Worm (Caenorhabditis elegans) whole organism, young adult: Measurements from ENCODE around the gene sma-5.

Experiments used
- C06A6.2 ChIP-seq: fragments of 200-800 bp; sonication (Bioruptor generic); conservative IDR thresholded peaks from 2 replicates; pipeline ENCODE4 v1.3.6; 2022; ENCODE audit warnings: missing genetic modification characterization, missing compliant biosample characterization
- F10E7.11 ChIP-seq: sonication (generic microtip); optimal IDR thresholded peaks from 2 replicates; lab custom pipeline; 2017; ENCODE audit warnings: mild to moderate bottlenecking, missing genetic modification characterization, moderate library complexity, missing compliant biosample characterization
- F52B5.7 ChIP-seq: sonication (generic microtip); optimal IDR thresholded peaks from 2 replicates; lab custom pipeline; 2016; ENCODE audit warnings: mild to moderate bottlenecking, missing genetic modification characterization, missing compliant biosample characterization
- F57A8.1 ChIP-seq: fragments of 200-800 bp; sonication (Bioruptor generic); optimal IDR thresholded peaks from 2 replicates; lab custom pipeline; 2018; ENCODE audit warnings: mild to moderate bottlenecking, missing genetic modification characterization, moderate library complexity, missing compliant biosample characterization
- Y53G8AR.9 ChIP-seq: fragments of 200-800 bp; sonication (Bioruptor generic); conservative IDR thresholded peaks from 2 replicates; pipeline ENCODE4 v1.3.6; 2022; ENCODE audit warnings: missing genetic modification reagents, missing genetic modification characterization, missing compliant biosample characterization
- Y95B8A.8 ChIP-seq: fragments of 200-800 bp; sonication (Bioruptor generic); IDR thresholded peaks from 2 replicates; pipeline ENCODE4 v1.3.6; 2022; ENCODE audit warnings: missing genetic modification reagents, missing genetic modification characterization, missing compliant biosample characterization
- ama-1 ChIP-seq, 3 experiments: fragments of 150-350 bp in 1 of 3; sonication (generic microtip) in 2 of 3; optimal IDR thresholded peaks; 2 replicates each; lab custom pipeline; 2014 to 2018; ENCODE audit warnings: missing biosample characterization in 2 of 3, missing genetic modification characterization in 2 of 3, missing genetic modification reagents in 2 of 3
- aptf-2 ChIP-seq: fragments of 200-800 bp; sonication (Bioruptor generic); conservative IDR thresholded peaks from 2 replicates; pipeline ENCODE4 v1.3.6; 2022; ENCODE audit warnings: missing genetic modification reagents, missing genetic modification characterization, missing compliant biosample characterization
- athp-1 ChIP-seq: sonication (generic microtip); optimal IDR thresholded peaks from 2 replicates; lab custom pipeline; 2017; ENCODE audit warnings: mild to moderate bottlenecking, missing genetic modification characterization, missing compliant biosample characterization
- attf-3 ChIP-seq: fragments of 200-800 bp; sonication (Bioruptor generic); conservative IDR thresholded peaks from 2 replicates; pipeline ENCODE4 v1.3.6; 2022; ENCODE audit warnings: missing genetic modification reagents, missing genetic modification characterization, missing compliant biosample characterization
- attf-5 ChIP-seq: fragments of 200-800 bp; sonication (Bioruptor generic); optimal IDR thresholded peaks from 2 replicates; lab custom pipeline; 2018; ENCODE audit warnings: mild to moderate bottlenecking, missing genetic modification characterization, missing compliant biosample characterization
- bed-1 ChIP-seq: fragments of 200-800 bp; sonication (Bioruptor generic); IDR thresholded peaks from 2 replicates; pipeline ENCODE4 v1.3.6; 2022; ENCODE audit warnings: missing genetic modification reagents, missing genetic modification characterization, missing compliant biosample characterization
- ccch-3 ChIP-seq: fragments of 200-800 bp; sonication (Bioruptor generic); optimal IDR thresholded peaks from 2 replicates; lab custom pipeline; 2018; ENCODE audit warnings: mild to moderate bottlenecking, missing genetic modification characterization, missing compliant biosample characterization
- ceh-27 ChIP-seq: fragments of 200-800 bp; sonication (Bioruptor generic); optimal IDR thresholded peaks from 2 replicates; lab custom pipeline; 2018; ENCODE audit warnings: mild to moderate bottlenecking, missing genetic modification characterization, moderate library complexity, missing compliant biosample characterization
- ceh-79 ChIP-seq: sonication (generic microtip); optimal IDR thresholded peaks from 2 replicates; lab custom pipeline; 2017; ENCODE audit warnings: mild to moderate bottlenecking, missing genetic modification characterization, missing compliant biosample characterization
- ceh-91 ChIP-seq: fragments of 200-800 bp; sonication (Bioruptor generic); IDR thresholded peaks from 2 replicates; pipeline ENCODE4 v1.3.6; 2022; ENCODE audit warnings: missing genetic modification reagents, missing genetic modification characterization, missing compliant biosample characterization
- die-1 ChIP-seq: sonication (generic microtip); optimal IDR thresholded peaks from 2 replicates; lab custom pipeline; 2016; ENCODE audit warnings: missing genotype, mild to moderate bottlenecking, missing genetic modification characterization, missing compliant biosample characterization
- dox-1 ChIP-seq: fragments of 200-800 bp; sonication (Bioruptor generic); IDR thresholded peaks from 2 replicates; pipeline ENCODE4 v1.3.6; 2022; ENCODE audit warnings: missing genetic modification reagents, missing genetic modification characterization, missing compliant biosample characterization
- egl-18 ChIP-seq: fragments of 200-800 bp; sonication (Bioruptor generic); IDR thresholded peaks from 2 replicates; pipeline ENCODE4 v1.3.6; 2022; ENCODE audit warnings: missing genetic modification reagents, missing genetic modification characterization, missing compliant biosample characterization
- egl-44 ChIP-seq: fragments of 200-800 bp; sonication (Bioruptor generic); IDR thresholded peaks from 2 replicates; pipeline ENCODE4 v1.3.6; 2022; ENCODE audit warnings: missing genetic modification reagents, missing genetic modification characterization, missing compliant biosample characterization
- egrh-3 ChIP-seq: fragments of 200-800 bp; sonication (Bioruptor generic); IDR thresholded peaks from 2 replicates; pipeline ENCODE4 v1.3.6; 2022; ENCODE audit warnings: missing genetic modification reagents, missing genetic modification characterization, missing compliant biosample characterization
- ekl-4 ChIP-seq: fragments of 200-800 bp; sonication (Bioruptor generic); IDR thresholded peaks from 2 replicates; pipeline ENCODE4 v1.3.6; 2022; ENCODE audit warnings: missing genetic modification reagents, missing genetic modification characterization, missing compliant biosample characterization
- hrde-1 ChIP-seq: sonication (generic microtip); optimal IDR thresholded peaks from 2 replicates; lab custom pipeline; 2016; ENCODE audit warnings: missing genetic modification characterization, mild to moderate bottlenecking, missing compliant biosample characterization, moderate library complexity, missing genotype, missing genetic modification reagents, borderline replicate concordance
- hsf-1 ChIP-seq: fragments of 200-800 bp; sonication (Bioruptor generic); IDR thresholded peaks from 2 replicates; pipeline ENCODE4 v1.3.6; 2022; ENCODE audit warnings: missing genetic modification reagents, missing genetic modification characterization, missing compliant biosample characterization
- lag-1 ChIP-seq: fragments of 200-800 bp; sonication (Bioruptor generic); IDR thresholded peaks from 2 replicates; pipeline ENCODE4 v1.3.6; 2022; ENCODE audit warnings: missing genetic modification reagents, missing genetic modification characterization, missing compliant biosample characterization
- let-607 ChIP-seq, 2 experiments: fragments of 200-800 bp in 1 of 2; sonication (Bioruptor generic) in 1 of 2; sonication (generic microtip) in 1 of 2; optimal IDR thresholded peaks; 2 replicates each; lab custom pipeline; 2016 to 2018; ENCODE audit warnings: mild to moderate bottlenecking in 2 of 2, missing compliant biosample characterization in 2 of 2, missing genetic modification characterization in 2 of 2, moderate library complexity in 2 of 2, missing genotype in 1 of 2
- madf-10 ChIP-seq: sonication (generic microtip); optimal IDR thresholded peaks from 2 replicates; lab custom pipeline; 2016; ENCODE audit warnings: mild to moderate bottlenecking, missing genetic modification characterization, missing compliant biosample characterization
- madf-6 ChIP-seq: fragments of 200-800 bp; sonication (Bioruptor generic); IDR thresholded peaks from 2 replicates; pipeline ENCODE4 v1.3.6; 2022; ENCODE audit warnings: missing genetic modification reagents, missing genetic modification characterization, missing compliant biosample characterization
- mcd-1 ChIP-seq: fragments of 200-800 bp; sonication (Bioruptor generic); IDR thresholded peaks from 2 replicates; pipeline ENCODE4 v1.3.6; 2022; ENCODE audit warnings: missing genetic modification reagents, missing genetic modification characterization, missing compliant biosample characterization
- nfyb-1 ChIP-seq: fragments of 200-800 bp; sonication (Bioruptor generic); IDR thresholded peaks from 2 replicates; pipeline ENCODE4 v1.3.6; 2022; ENCODE audit warnings: missing genetic modification reagents, missing genetic modification characterization, missing compliant biosample characterization
- nhr-120 ChIP-seq: fragments of 200-800 bp; sonication (Bioruptor generic); IDR thresholded peaks from 2 replicates; pipeline ENCODE4 v1.3.6; 2022; ENCODE audit warnings: missing genetic modification characterization, missing compliant biosample characterization
- nhr-27 ChIP-seq: fragments of 200-800 bp; sonication (Bioruptor generic); optimal IDR thresholded peaks from 2 replicates; lab custom pipeline; 2018; ENCODE audit warnings: mild to moderate bottlenecking, missing genetic modification characterization, moderate library complexity, missing compliant biosample characterization
- nhr-80 ChIP-seq: sonication (generic microtip); optimal IDR thresholded peaks from 2 replicates; lab custom pipeline; 2016; ENCODE audit warnings: missing genetic modification characterization, missing compliant biosample characterization
- rcor-1 ChIP-seq: fragments of 200-800 bp; sonication (Bioruptor generic); IDR thresholded peaks from 2 replicates; pipeline ENCODE4 v1.3.6; 2022; ENCODE audit warnings: missing genetic modification reagents, missing genetic modification characterization, missing compliant biosample characterization
- snpc-1.1 ChIP-seq: sonication (generic microtip); optimal IDR thresholded peaks from 2 replicates; lab custom pipeline; 2017; ENCODE audit warnings: missing genetic modification characterization, mild to moderate bottlenecking, missing compliant biosample characterization, antibody characterized with exemption, moderate library complexity, missing genotype, missing genetic modification reagents; ENCODE audit not compliant: insufficient read depth
- somi-1 ChIP-seq: fragments of 200-800 bp; sonication (Bioruptor generic); optimal IDR thresholded peaks from 2 replicates; lab custom pipeline; 2018; ENCODE audit warnings: mild to moderate bottlenecking, missing genetic modification characterization, missing compliant biosample characterization
- zfh-2 ChIP-seq: fragments of 200-800 bp; sonication (Bioruptor generic); conservative IDR thresholded peaks from 2 replicates; pipeline ENCODE4 v1.3.6; 2022; ENCODE audit warnings: missing genetic modification reagents, missing genetic modification characterization, missing compliant biosample characterization
- zim-3 ChIP-seq: sonication (generic microtip); optimal IDR thresholded peaks from 2 replicates; lab custom pipeline; 2017; ENCODE audit warnings: mild to moderate bottlenecking, missing genetic modification characterization, moderate library complexity, missing compliant biosample characterization
- ztf-18 ChIP-seq: sonication (generic microtip); optimal IDR thresholded peaks from 2 replicates; lab custom pipeline; 2016; ENCODE audit warnings: missing genotype, mild to moderate bottlenecking, missing genetic modification characterization, missing compliant biosample characterization
- ztf-22 ChIP-seq: fragments of 200-800 bp; sonication (Bioruptor generic); optimal IDR thresholded peaks from 2 replicates; lab custom pipeline; 2018; ENCODE audit warnings: mild to moderate bottlenecking, missing genetic modification characterization, moderate library complexity, missing compliant biosample characterization
- ztf-26 ChIP-seq: sonication (generic microtip); optimal IDR thresholded peaks from 2 replicates; lab custom pipeline; 2017; ENCODE audit warnings: missing genetic modification characterization, missing compliant biosample characterization
- ztf-28 ChIP-seq: fragments of 200-800 bp; sonication (Bioruptor generic); IDR thresholded peaks from 2 replicates; pipeline ENCODE4 v1.3.6; 2022; ENCODE audit warnings: missing genetic modification reagents, missing genetic modification characterization, missing compliant biosample characterization
- ztf-3 ChIP-seq: fragments of 200-800 bp; sonication (Bioruptor generic); optimal IDR thresholded peaks from 2 replicates; lab custom pipeline; 2018; ENCODE audit warnings: mild to moderate bottlenecking, missing genetic modification characterization, missing compliant biosample characterization

The sma-5 gene

ce11 chrX:11968024-11968598 is 37.2 kb downstream of the sma-5 start (continued):
- TF ChIP-seq F52B5.7 (tag; lab: Kevin White, UChicago) (no peak), ztf-3 (no peak), nfyb-1 (GFP tag; lab: Robert Waterston, UW) (0 out of 2 replicates have a peak, but pooled peaks have one; percentile 16), hrde-1 (tag; lab: Kevin White, UChicago) (no peak), nhr-120 (GFP tag; lab: Robert Waterston, UW) (no peak), ztf-28 (no peak), F57A8.1 (no peak), mcd-1 (GFP tag; lab: Robert Waterston, UW) (no peak), nhr-80 (tag; lab: Kevin White, UChicago) (peak; percentile 59), ccch-3 (GFP tag; lab: Kevin White, UChicago) (no peak), rcor-1 (peak; percentile 7; the same call in 1 of the 2 replicates), attf-5 (GFP tag; lab: Kevin White, UChicago) (no peak), aptf-2 (GFP tag; lab: Robert Waterston, UW) (no peak), athp-1 (tag; lab: Kevin White, UChicago) (no peak)
- TF ChIP-seq, all 124 proteins: peak for 13

ce11 chrX:11967034-11967433 is 38.3 kb downstream of the sma-5 start:
- no peak for TF ChIP-seq rcor-1
- TF ChIP-seq die-1 (tag; lab: Kevin White, UChicago), result no peak
- TF ChIP-seq ztf-18, result no peak
- TF ChIP-seq attf-3, result no peak
- TF ChIP-seq C06A6.2 (GFP tag; lab: Robert Waterston, UW), result no peak
- no peak for TF ChIP-seq hsf-1 (GFP tag; lab: Robert Waterston, UW)
- TF ChIP-seq F10E7.11 (tag; lab: Kevin White, UChicago), result no peak
- TF ChIP-seq ceh-27, result no peak
- TF ChIP-seq madf-6 (GFP tag; lab: Robert Waterston, UW), result no peak
- no peak for TF ChIP-seq ztf-22 (GFP tag; lab: Kevin White, UChicago)
- no peak for TF ChIP-seq egl-18
- TF ChIP-seq let-607 (tag; optimal IDR thresholded peaks at IDR 0.05; lab: Kevin White, UChicago), result no peak
- TF ChIP-seq ztf-28, result no peak
- no peak for TF ChIP-seq zim-3 (tag; lab: Kevin White, UChicago)
- TF ChIP-seq zfh-2 (GFP tag; lab: Robert Waterston, UW), result no peak
- no peak for TF ChIP-seq nhr-120 (GFP tag; lab: Robert Waterston, UW)
- no peak for TF ChIP-seq ceh-91 (GFP tag; lab: Robert Waterston, UW)
- TF ChIP-seq snpc-1.1, result no peak

- TF ChIP-seq F10E7.11 (tag; lab: Kevin White, UChicago), result no peak
- no peak for TF ChIP-seq ceh-79 (tag; lab: Kevin White, UChicago)
- no peak for TF ChIP-seq egrh-3 (GFP tag; lab: Robert Waterston, UW)
- no peak for TF ChIP-seq rcor-1
- no peak for TF ChIP-seq attf-5 (GFP tag; lab: Kevin White, UChicago)
- no peak for TF ChIP-seq ekl-4 (GFP tag; lab: Robert Waterston, UW)
- TF ChIP-seq ama-1 (optimal IDR thresholded peaks at IDR 0.05; lab: Kevin White, UChicago), result peak; percentile 77
- no peak for TF ChIP-seq ama-1 (GFP tag; optimal IDR thresholded peaks at IDR 0.05; lab: Kevin White, UChicago)
- no peak for TF ChIP-seq egl-44 (GFP tag; lab: Robert Waterston, UW)
- TF ChIP-seq lag-1 (GFP tag; lab: Robert Waterston, UW), result no peak
- TF ChIP-seq Y53G8AR.9 (GFP tag; lab: Robert Waterston, UW), result no peak
- TF ChIP-seq dox-1 (GFP tag; lab: Robert Waterston, UW), result 0 out of 2 replicates have a peak, but pooled peaks have one; percentile 6
- no peak for TF ChIP-seq zfh-2 (GFP tag; lab: Robert Waterston, UW)
- no peak for TF ChIP-seq athp-1 (tag; lab: Kevin White, UChicago)
- no peak for TF ChIP-seq ztf-22 (GFP tag; lab: Kevin White, UChicago)
- no peak for TF ChIP-seq ceh-91 (GFP tag; lab: Robert Waterston, UW)
- no peak for TF ChIP-seq die-1 (tag; lab: Kevin White, UChicago)
- TF ChIP-seq nhr-27 (tag; lab: Kevin White, UChicago), result no peak
- TF ChIP-seq bed-1 (GFP tag; lab: Robert Waterston, UW), result no peak
- peak; percentile 8 for TF ChIP-seq nhr-80 (tag; lab: Kevin White, UChicago)
- no peak for TF ChIP-seq Y95B8A.8
- no peak for TF ChIP-seq madf-10 (tag; lab: Kevin White, UChicago)
- no peak for TF ChIP-seq ztf-26 (tag; lab: Kevin White, UChicago)
- no peak for TF ChIP-seq somi-1
Observed at ce11 chrX:11965663-11966304, 39.6 kb downstream of the sma-5 start, which contains the start of gene sams-1. TSS of gene sams-1 (plus strand) at chrX:11965962.
